Fruit fly (Drosophila melanogaster) whole organism, embryonic: ENCODE data around the gene CG31638.

ENCODE experiments used
- Atf3 ChIP-seq: fragments of 200-800 bp; sonication (Bioruptor generic); optimal IDR thresholded peaks from 3 replicates; lab custom pipeline; 2016; ENCODE audit warnings: missing biosample characterization, missing genetic modification characterization
- Bdp1 ChIP-seq: fragments of 200-800 bp; sonication (Bioruptor generic); optimal IDR thresholded peaks from 3 replicates; lab custom pipeline; 2016; ENCODE audit warnings: missing biosample characterization, missing genetic modification characterization
- BtbVII ChIP-seq: fragments of 200-800 bp; sonication (Bioruptor generic); optimal IDR thresholded peaks from 3 replicates; lab custom pipeline; 2017; ENCODE audit warnings: missing biosample characterization, mild to moderate bottlenecking, missing genetic modification characterization
- CG11696 ChIP-seq: fragments of 200-800 bp; sonication (Bioruptor generic); IDR thresholded peaks from 2 replicates; pipeline ENCODE4 v1.3.6; 2022; ENCODE audit warnings: missing biosample characterization, missing genetic modification characterization
- CG12744 ChIP-seq: fragments of 200-800 bp; sonication (Bioruptor generic); optimal IDR thresholded peaks from 2 replicates; lab custom pipeline; 2016; ENCODE audit warnings: missing biosample characterization, missing genetic modification characterization
- CG14014 ChIP-seq: fragments of 200-800 bp; sonication (Bioruptor generic); IDR thresholded peaks from 2 replicates; pipeline ENCODE4 v1.3.6; 2022; ENCODE audit warnings: missing biosample characterization, missing genetic modification characterization
- CG14667 ChIP-seq: fragments of 200-800 bp; sonication (Bioruptor generic); IDR thresholded peaks from 2 replicates; pipeline ENCODE4 v1.3.6; 2022; ENCODE audit warnings: missing biosample characterization, missing genetic modification characterization
- CG1529 ChIP-seq: fragments of 200-800 bp; sonication (Bioruptor generic); optimal IDR thresholded peaks from 3 replicates; lab custom pipeline; 2018; ENCODE audit warnings: missing biosample characterization, missing genetic modification characterization
- CG16813 ChIP-seq: fragments of 200-800 bp; sonication (Bioruptor generic); IDR thresholded peaks from 3 replicates; pipeline ENCODE4 v1.3.6; 2022; ENCODE audit warnings: missing biosample characterization, missing genetic modification characterization; ENCODE audit not compliant: partially characterized antibody
- CG17912 ChIP-seq: fragments of 200-800 bp; sonication (Bioruptor generic); optimal IDR thresholded peaks from 2 replicates; lab custom pipeline; 2018; ENCODE audit warnings: missing biosample characterization, mild to moderate bottlenecking, missing genetic modification characterization
- CG2120 ChIP-seq: fragments of 200-800 bp; sonication (Bioruptor generic); optimal IDR thresholded peaks from 3 replicates; lab custom pipeline; 2016; ENCODE audit warnings: missing biosample characterization, missing genetic modification characterization
- CG2875 ChIP-seq: fragments of 200-800 bp; sonication (Bioruptor generic); optimal IDR thresholded peaks from 2 replicates; lab custom pipeline; 2017; ENCODE audit warnings: missing biosample characterization, mild to moderate bottlenecking, missing genetic modification characterization, missing genetic modification reagents
- CG32532 ChIP-seq: fragments of 200-800 bp; sonication (Bioruptor generic); IDR thresholded peaks from 2 replicates; pipeline ENCODE4 v1.3.6; 2022; ENCODE audit warnings: missing biosample characterization, missing genetic modification characterization
- CG4404 ChIP-seq: fragments of 200-800 bp; sonication (Bioruptor generic); IDR thresholded peaks from 2 replicates; pipeline ENCODE4 v1.3.6; 2022; ENCODE audit warnings: missing biosample characterization, missing genetic modification characterization
- CG6175 ChIP-seq: fragments of 200-800 bp; sonication (Bioruptor generic); IDR thresholded peaks from 3 replicates; pipeline ENCODE4 v1.3.6; 2022; ENCODE audit warnings: missing biosample characterization, missing genetic modification characterization
- CG6654 ChIP-seq: fragments of 200-800 bp; sonication (Bioruptor generic); optimal IDR thresholded peaks from 2 replicates; lab custom pipeline; 2017; ENCODE audit warnings: missing biosample characterization, mild to moderate bottlenecking, missing genetic modification characterization
- CG8290 ChIP-seq, 3 experiments: fragments of 200-800 bp; sonication (Bioruptor generic); optimal IDR thresholded peaks; 2 replicates each; lab custom pipeline; 2016 to 2019; ENCODE audit warnings: missing biosample characterization in 3 of 3, missing genetic modification characterization in 3 of 3, mild to moderate bottlenecking in 2 of 3, moderate library complexity in 1 of 3
- CG9932 ChIP-seq: fragments of 200-800 bp; sonication (Bioruptor generic); IDR thresholded peaks from 2 replicates; pipeline ENCODE4 v1.3.6; 2022; ENCODE audit warnings: missing biosample characterization, missing genetic modification characterization
- Chrac-16 ChIP-seq: fragments of 200-800 bp; sonication (Bioruptor generic); optimal IDR thresholded peaks from 3 replicates; lab custom pipeline; 2016; ENCODE audit warnings: missing biosample characterization, missing genetic modification characterization
- Hand ChIP-seq: fragments of 200-800 bp; sonication (Bioruptor generic); optimal IDR thresholded peaks from 2 replicates; lab custom pipeline; 2017; ENCODE audit warnings: mild to moderate bottlenecking, missing biosample characterization, missing genetic modification reagents, missing genetic modification characterization
- Hr3 ChIP-seq: fragments of 200-800 bp; sonication (Bioruptor generic); optimal IDR thresholded peaks from 3 replicates; lab custom pipeline; 2016; ENCODE audit warnings: missing biosample characterization, missing genetic modification characterization
- Jarid2 ChIP-seq: fragments of 200-800 bp; sonication (Bioruptor generic); optimal IDR thresholded peaks from 3 replicates; lab custom pipeline; 2017; ENCODE audit warnings: mild to moderate bottlenecking, missing biosample characterization, missing genetic modification reagents, missing genetic modification characterization
- Sin3A ChIP-seq: fragments of >200 bp; optimal IDR thresholded peaks from 2 replicates; lab custom pipeline; 2018
- Taf1 ChIP-seq: fragments of 200-800 bp; sonication (Bioruptor generic); IDR thresholded peaks from 2 replicates; pipeline ENCODE4 v1.3.6; 2022; ENCODE audit warnings: missing biosample characterization, missing genetic modification characterization
- Usf ChIP-seq: fragments of 200-800 bp; sonication (Bioruptor generic); optimal IDR thresholded peaks from 2 replicates; lab custom pipeline; 2017; ENCODE audit warnings: missing genotype, missing biosample characterization, missing genetic modification characterization
- bab2 ChIP-seq: fragments of 200-800 bp; sonication (Bioruptor generic); optimal IDR thresholded peaks from 2 replicates; lab custom pipeline; 2016; ENCODE audit warnings: missing biosample characterization, missing genetic modification characterization
- bowl ChIP-seq: fragments of 200-800 bp; sonication (Bioruptor generic); IDR thresholded peaks from 2 replicates; pipeline ENCODE4 v1.3.6; 2022; ENCODE audit warnings: missing biosample characterization, missing genetic modification characterization
- br ChIP-seq: fragments of >200 bp; optimal IDR thresholded peaks from 2 replicates; lab custom pipeline; 2017
- cas ChIP-seq: fragments of 200-800 bp; sonication (Bioruptor generic); IDR thresholded peaks from 2 replicates; pipeline ENCODE4 v1.3.6; 2022; ENCODE audit warnings: missing biosample characterization, missing genetic modification characterization
- chn ChIP-seq: fragments of 200-800 bp; sonication (Bioruptor generic); optimal IDR thresholded peaks from 2 replicates; lab custom pipeline; 2016; ENCODE audit warnings: missing biosample characterization, missing genetic modification characterization
- dm ChIP-seq: fragments of 200-800 bp; sonication (Bioruptor generic); optimal IDR thresholded peaks from 3 replicates; lab custom pipeline; 2016; ENCODE audit warnings: missing biosample characterization, missing genetic modification characterization
- eve ChIP-seq, 2 experiments: fragments of >200 bp; optimal IDR thresholded peaks; 2 replicates each; lab custom pipeline; 2017; ENCODE audit warnings: missing biosample characterization in 2 of 2, missing genetic modification characterization in 2 of 2
- eyg ChIP-seq: fragments of 200-800 bp; sonication (Bioruptor generic); optimal IDR thresholded peaks from 3 replicates; lab custom pipeline; 2016; ENCODE audit warnings: missing biosample characterization, missing genetic modification characterization
- fd64A ChIP-seq: fragments of 200-800 bp; sonication (Bioruptor generic); optimal IDR thresholded peaks from 3 replicates; lab custom pipeline; 2018; ENCODE audit warnings: missing biosample characterization, mild to moderate bottlenecking, missing genetic modification characterization
- gce ChIP-seq: fragments of 200-800 bp; sonication (Bioruptor generic); IDR thresholded peaks from 3 replicates; pipeline ENCODE4 v1.3.6; 2022; ENCODE audit warnings: missing biosample characterization, missing genetic modification characterization
- gt ChIP-seq: fragments of 200-800 bp; sonication (Bioruptor generic); IDR thresholded peaks from 2 replicates; pipeline ENCODE4 v1.3.6; 2022; ENCODE audit warnings: missing biosample characterization, missing genetic modification characterization
- hth ChIP-seq: fragments of >200 bp; optimal IDR thresholded peaks from 2 replicates; lab custom pipeline; 2017; ENCODE audit warnings: inconsistent platforms
- inv ChIP-seq: fragments of 200-800 bp; sonication (Bioruptor generic); IDR thresholded peaks from 2 replicates; pipeline ENCODE4 v1.3.6; 2022; ENCODE audit warnings: missing biosample characterization, missing genetic modification characterization; ENCODE audit not compliant: partially characterized antibody
- jing ChIP-seq: fragments of 200-800 bp; sonication (Bioruptor generic); optimal IDR thresholded peaks from 2 replicates; lab custom pipeline; 2018; ENCODE audit warnings: missing biosample characterization, mild to moderate bottlenecking, missing genetic modification characterization
- kay ChIP-seq: fragments of 200-800 bp; sonication (Bioruptor generic); optimal IDR thresholded peaks from 2 replicates; lab custom pipeline; 2016; ENCODE audit warnings: missing biosample characterization, missing genetic modification characterization
- oc ChIP-seq: fragments of 200-800 bp; sonication (Bioruptor generic); optimal IDR thresholded peaks from 2 replicates; lab custom pipeline; 2018; ENCODE audit warnings: missing biosample characterization, mild to moderate bottlenecking, missing genetic modification characterization, moderate library complexity
- peb ChIP-seq: fragments of 200-800 bp; sonication (Bioruptor generic); IDR thresholded peaks from 2 replicates; pipeline ENCODE4 v1.3.6; 2022; ENCODE audit warnings: missing biosample characterization, missing genetic modification characterization
- ro ChIP-seq: fragments of 200-800 bp; sonication (Bioruptor generic); IDR thresholded peaks from 2 replicates; pipeline ENCODE4 v1.3.6; 2022; ENCODE audit warnings: missing biosample characterization, missing genetic modification characterization
- salm ChIP-seq: fragments of 200-800 bp; sonication (Bioruptor generic); optimal IDR thresholded peaks from 2 replicates; lab custom pipeline; 2018; ENCODE audit warnings: missing biosample characterization, mild to moderate bottlenecking, missing genetic modification characterization
- sd ChIP-seq: fragments of 200-800 bp; sonication (Bioruptor generic); optimal IDR thresholded peaks from 3 replicates; lab custom pipeline; 2018; ENCODE audit warnings: missing biosample characterization, mild to moderate bottlenecking, missing genetic modification characterization, moderate library complexity
- sima ChIP-seq: fragments of 200-800 bp; sonication (Bioruptor generic); optimal IDR thresholded peaks from 2 replicates; lab custom pipeline; 2016; ENCODE audit warnings: missing biosample characterization, missing genetic modification characterization
- tio ChIP-seq: fragments of 200-800 bp; sonication (Bioruptor generic); optimal IDR thresholded peaks from 2 replicates; lab custom pipeline; 2017; ENCODE audit warnings: missing biosample characterization, missing genetic modification characterization, inconsistent platforms
- tna ChIP-seq: fragments of 200-800 bp; sonication (Bioruptor generic); IDR thresholded peaks from 2 replicates; pipeline ENCODE4 v1.3.6; 2022; ENCODE audit warnings: missing biosample characterization, missing genetic modification characterization; ENCODE audit not compliant: partially characterized antibody
- tup ChIP-seq: fragments of 200-800 bp; sonication (Bioruptor generic); optimal IDR thresholded peaks from 2 replicates; lab custom pipeline; 2016; ENCODE audit warnings: missing biosample characterization, mild to moderate bottlenecking, missing genetic modification characterization, moderate library complexity
- twi ChIP-seq: fragments of 200-800 bp; optimal IDR thresholded peaks from 2 replicates; lab custom pipeline; 2019; ENCODE audit warnings: missing biosample characterization, mild to moderate bottlenecking, missing genetic modification characterization, moderate library complexity

Gene CG31638

DNA sequence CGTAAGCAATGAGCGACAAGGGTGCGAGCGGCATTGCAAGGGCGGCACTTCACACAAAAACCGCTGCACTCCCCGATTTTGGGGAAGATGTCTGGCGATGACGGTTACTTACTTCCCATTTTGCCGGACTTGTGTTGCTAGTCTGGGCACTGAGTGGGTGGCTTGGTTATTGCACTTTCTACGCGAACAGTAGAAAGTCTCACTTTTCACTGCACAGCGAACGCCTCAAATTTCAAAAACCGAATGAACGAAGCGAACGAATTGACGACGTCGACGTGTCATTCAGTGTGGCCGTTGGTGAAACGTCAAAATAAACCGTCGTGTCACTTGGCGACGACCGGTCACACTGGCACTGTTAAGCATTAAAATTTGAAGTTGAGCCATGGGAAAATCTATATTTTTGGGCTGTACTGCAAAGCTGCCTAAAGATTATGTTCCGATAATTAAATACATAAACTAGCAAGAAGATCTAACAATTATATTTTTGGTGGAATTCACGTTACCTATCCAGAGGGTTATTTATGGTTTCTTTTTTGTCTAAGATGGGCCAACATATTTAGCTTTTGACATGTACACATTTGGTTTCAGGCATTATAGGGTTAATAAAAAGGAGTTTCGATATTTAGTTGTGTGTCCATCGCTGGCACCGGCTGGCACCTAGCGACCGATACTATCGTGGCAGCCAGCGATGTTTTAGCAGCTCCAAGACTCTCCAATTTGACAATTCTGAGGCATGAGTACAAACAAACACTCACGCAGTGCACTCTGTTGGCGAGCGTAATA is 10.5 kb upstream of the CG31638 start, which contains the start of the genes Sec61alpha and Daxx:
Sec61alpha (minus strand) TSS at position 364 of the 783 bp plus-strand sequence.
Daxx (plus strand) TSS at position 718 of the 783 bp plus-strand sequence.
- peak; percentile 65 for TF ChIP-seq kay
- no peak for TF ChIP-seq CG17912
- peak; percentile 84 for TF ChIP-seq Atf3 (GFP tag; lab: Kevin White, UChicago)
- no peak for TF ChIP-seq CG11696 (GFP tag; lab: Robert Waterston, UW)
- TF ChIP-seq bowl (GFP tag; lab: Robert Waterston, UW) = 0 out of 2 replicates have a peak, but pooled peaks have one; percentile 53
- TF ChIP-seq peb (GFP tag; lab: Robert Waterston, UW) = peak; percentile 68
- TF ChIP-seq CG6175 = peak; percentile 64
- TF ChIP-seq tio = no peak
- peak; percentile 25 for TF ChIP-seq BtbVII (GFP tag; lab: Kevin White, UChicago)
- peak; percentile 19 for TF ChIP-seq CG2875 (GFP tag; lab: Kevin White, UChicago)
- peak; percentile 92 for TF ChIP-seq CG32532 (GFP tag; lab: Robert Waterston, UW)
- TF ChIP-seq sima (GFP tag; lab: Kevin White, UChicago) = peak; percentile 37
- peak; percentile 46 for TF ChIP-seq sd (tag; lab: Kevin White, UChicago)
- TF ChIP-seq CG12744 (GFP tag; lab: Kevin White, UChicago) = peak; percentile 78
- TF ChIP-seq Hr3 (GFP tag; lab: Kevin White, UChicago) = peak; percentile 87
- TF ChIP-seq Chrac-16 (GFP tag; lab: Kevin White, UChicago) = peak; percentile 84
- peak; percentile 21 for TF ChIP-seq fd64A
- TF ChIP-seq dm (GFP tag; lab: Kevin White, UChicago) = peak; percentile 68
- TF ChIP-seq gt (GFP tag; lab: Robert Waterston, UW) = 0 out of 2 replicates have a peak, but pooled peaks have one; percentile 27
- TF ChIP-seq CG1529 (GFP tag; lab: Kevin White, UChicago) = peak; percentile 50
- peak; percentile 69 for TF ChIP-seq tup (GFP tag; lab: Kevin White, UChicago)
- TF ChIP-seq CG9932 (GFP tag; lab: Robert Waterston, UW) = peak; percentile 96
- peak; percentile 100 for TF ChIP-seq inv
- no peak for TF ChIP-seq eve (GFP tag; optimal IDR thresholded peaks at IDR 0.05; lab: Kevin White, UChicago)
- peak; percentile 55 for TF ChIP-seq salm (tag; lab: Kevin White, UChicago)
- peak; percentile 100 for TF ChIP-seq CG16813 (GFP tag; lab: Robert Waterston, UW)
- TF ChIP-seq CG14667 (GFP tag; lab: Robert Waterston, UW) = peak; percentile 80
- TF ChIP-seq bab2 (GFP tag; lab: Kevin White, UChicago) = peak; percentile 80
- TF ChIP-seq twi (tag; lab: Kevin White, UChicago) = peak; percentile 74
- TF ChIP-seq cas (GFP tag; lab: Robert Waterston, UW) = peak; percentile 88
- TF ChIP-seq gce (GFP tag; lab: Robert Waterston, UW) = peak; percentile 50; the same call in 1 of the 3 replicates
- peak; percentile 70 for TF ChIP-seq Usf (GFP tag; lab: Kevin White, UChicago)
- TF ChIP-seq CG6654 (GFP tag; lab: Kevin White, UChicago) = peak; percentile 30
- peak; percentile 77 for TF ChIP-seq Bdp1 (GFP tag; lab: Kevin White, UChicago)
- no peak for TF ChIP-seq hth
- TF ChIP-seq chn (GFP tag; lab: Kevin White, UChicago) = peak; percentile 89
- peak; percentile 98 for TF ChIP-seq Sin3A (lab: Kevin White, UChicago)
- no peak for TF ChIP-seq br (lab: Kevin White, UChicago)
- no peak for TF ChIP-seq Jarid2 (GFP tag; lab: Kevin White, UChicago)
- peak; percentile 70 for TF ChIP-seq CG8290 (GFP tag; optimal IDR thresholded peaks at IDR 0.05; lab: Kevin White, UChicago)
- peak in 1 of 2 experiments; percentile 73 for TF ChIP-seq CG8290 (tag; optimal IDR thresholded peaks at IDR 0.05; lab: Kevin White, UChicago)
- peak; percentile 71 for TF ChIP-seq oc (tag; lab: Kevin White, UChicago)
- TF ChIP-seq tna (GFP tag; lab: Robert Waterston, UW) = peak; percentile 100
- TF ChIP-seq Taf1 (GFP tag; lab: Robert Waterston, UW) = peak; percentile 78
- peak; percentile 89 for TF ChIP-seq eyg (GFP tag; lab: Kevin White, UChicago)
- TF ChIP-seq CG14014 (GFP tag; lab: Robert Waterston, UW) = peak; percentile 86
- peak; percentile 95 for TF ChIP-seq CG2120 (GFP tag; lab: Kevin White, UChicago)
- TF ChIP-seq jing (GFP tag; lab: Kevin White, UChicago) = no peak
- peak; percentile 27 for TF ChIP-seq Hand (GFP tag; lab: Kevin White, UChicago)
- no peak for TF ChIP-seq ro (GFP tag; lab: Robert Waterston, UW)
- TF ChIP-seq CG4404 = peak; percentile 76
